Worm (Caenorhabditis elegans) whole organism, L1 larva: ENCODE results near the gene dhs-20.

Experiments used
- F16B12.6 ChIP-seq: fragments of 150-350 bp; optimal IDR thresholded peaks from 2 replicates; lab custom pipeline; 2014; ENCODE audit warnings: missing biosample characterization, missing genetic modification characterization
- dpl-1 ChIP-seq, 3 experiments: fragments of 150-350 bp in 2 of 3; sonication (generic microtip) in 1 of 3; optimal IDR thresholded peaks; 2 replicates each; lab custom pipeline; 2014 to 2017; ENCODE audit warnings: missing biosample characterization in 3 of 3, missing genetic modification characterization in 3 of 3, missing genetic modification reagents in 3 of 3
- elt-3 ChIP-seq, 6 experiments: fragments of 150-350 bp in 1 of 6; sonication (generic microtip); optimal IDR thresholded peaks; 2 replicates each; lab custom pipeline; 2017 to 2018; ENCODE audit warnings: missing biosample characterization in 6 of 6, missing genetic modification characterization in 6 of 6, inconsistent platforms in 1 of 6
- jun-1 ChIP-seq: fragments of 150-350 bp; optimal IDR thresholded peaks from 2 replicates; lab custom pipeline; 2014; ENCODE audit warnings: missing biosample characterization, missing genetic modification reagents, missing genetic modification characterization
- lin-39 ChIP-seq: fragments of 150-350 bp; optimal IDR thresholded peaks from 2 replicates; lab custom pipeline; 2014; ENCODE audit warnings: missing biosample characterization, missing genetic modification reagents, missing genetic modification characterization
- nhr-237 ChIP-seq: fragments of 150-350 bp; optimal IDR thresholded peaks from 2 replicates; lab custom pipeline; 2014; ENCODE audit warnings: missing biosample characterization, missing genetic modification characterization
- nhr-28 ChIP-seq: fragments of 150-350 bp; optimal IDR thresholded peaks from 2 replicates; lab custom pipeline; 2014; ENCODE audit warnings: missing biosample characterization, missing genetic modification characterization
- pag-3 ChIP-seq: sonication (generic microtip); optimal IDR thresholded peaks from 2 replicates; lab custom pipeline; 2017; ENCODE audit warnings: missing genetic modification characterization, mild to moderate bottlenecking, missing compliant biosample characterization, antibody characterized with exemption, borderline replicate concordance; ENCODE audit not compliant: insufficient read depth
- snpc-4 ChIP-seq: fragments of 150-350 bp; optimal IDR thresholded peaks from 2 replicates; lab custom pipeline; 2014; ENCODE audit warnings: missing biosample characterization, missing genetic modification characterization
- unc-62 ChIP-seq: fragments of 150-350 bp; optimal IDR thresholded peaks from 2 replicates; lab custom pipeline; 2014; ENCODE audit warnings: missing biosample characterization, missing genetic modification reagents, missing genetic modification characterization
- xbp-1 ChIP-seq: sonication (generic microtip); optimal IDR thresholded peaks from 2 replicates; lab custom pipeline; 2016; ENCODE audit warnings: missing genetic modification characterization, missing compliant biosample characterization
- ztf-4 ChIP-seq: fragments of 150-350 bp; optimal IDR thresholded peaks from 2 replicates; lab custom pipeline; 2014; ENCODE audit warnings: missing biosample characterization, missing genetic modification characterization

DNA sequence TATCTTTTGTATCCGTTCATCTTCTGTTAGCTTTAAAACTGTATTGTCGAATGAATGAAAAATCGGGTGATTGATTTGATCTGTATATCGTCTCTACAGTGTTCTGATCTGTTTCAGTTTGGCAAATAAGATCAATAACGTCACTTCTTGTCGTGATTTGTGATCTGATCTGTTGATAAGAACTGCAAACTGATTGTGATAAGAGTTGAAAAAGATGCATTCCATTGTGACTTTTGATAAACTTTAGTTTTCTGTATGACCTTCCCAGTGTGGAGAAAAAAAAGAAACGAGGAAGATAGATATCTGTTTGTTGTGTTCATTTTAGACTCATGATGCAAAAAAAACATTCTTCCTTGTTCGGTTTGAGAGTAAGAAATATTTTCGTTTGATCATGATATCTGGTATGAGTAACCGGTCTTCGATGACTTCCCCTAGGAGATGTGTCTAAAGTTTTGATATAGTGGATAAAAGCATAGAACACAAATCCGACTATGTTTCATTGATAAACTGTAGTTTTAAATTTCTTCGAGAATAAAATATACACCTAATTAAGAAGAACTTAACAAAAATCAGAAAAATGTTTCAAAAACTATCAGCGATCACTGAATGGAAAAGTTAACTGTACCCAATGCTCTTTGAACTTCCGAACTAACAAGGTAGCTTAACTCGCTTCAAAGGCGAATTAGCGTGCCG is 10.6 kb upstream of the dhs-20 start:
- no peak for TF ChIP-seq lin-39 (tag; lab: Kevin White, UChicago)
- no peak for TF ChIP-seq dpl-1 (GFP tag; optimal IDR thresholded peaks at IDR 0.05; lab: Kevin White, UChicago)
- no peak for TF ChIP-seq nhr-237 (tag; lab: Kevin White, UChicago)
- no peak for TF ChIP-seq pag-3 (tag; lab: Kevin White, UChicago)
- TF ChIP-seq nhr-28 = no peak
- TF ChIP-seq F16B12.6 (tag; lab: Kevin White, UChicago) = no peak
- no peak for TF ChIP-seq jun-1 (tag; lab: Kevin White, UChicago)
- TF ChIP-seq snpc-4 = no peak
- no peak for TF ChIP-seq ztf-4 (tag; lab: Kevin White, UChicago)
- TF ChIP-seq unc-62 (GFP tag; lab: Kevin White, UChicago) = no peak
- no peak for TF ChIP-seq xbp-1 (tag; lab: Kevin White, UChicago)
- TF ChIP-seq elt-3 (tag; optimal IDR thresholded peaks at IDR 0.05; lab: Kevin White, UChicago) = peak in 3 of 6 experiments; percentile 69 to 96 (median 94)
